Worm (Caenorhabditis elegans) whole organism, L4 larva: ENCODE measurements around the gene grl-11.

Experiments used
- dve-1 ChIP-seq: sonication (generic microtip); optimal IDR thresholded peaks from 2 replicates; lab custom pipeline; 2017; ENCODE audit warnings: antibody characterized with exemption, mild to moderate bottlenecking, missing genetic modification characterization, missing compliant biosample characterization; ENCODE audit not compliant: insufficient read depth
- egl-27 ChIP-seq: sonication (generic microtip); optimal IDR thresholded peaks from 3 replicates; lab custom pipeline; 2017; ENCODE audit warnings: missing biosample characterization, missing genetic modification reagents, missing genetic modification characterization
- jun-1 ChIP-seq: fragments of 150-350 bp; optimal IDR thresholded peaks from 2 replicates; lab custom pipeline; 2014; ENCODE audit warnings: missing biosample characterization, missing genetic modification reagents, missing genetic modification characterization
- mep-1 ChIP-seq: fragments of 150-350 bp; sonication (generic microtip); optimal IDR thresholded peaks from 3 replicates; lab custom pipeline; 2014; ENCODE audit warnings: missing biosample characterization, missing genetic modification characterization
- nhr-102 ChIP-seq: sonication (generic microtip); optimal IDR thresholded peaks from 2 replicates; lab custom pipeline; 2016; ENCODE audit warnings: mild to moderate bottlenecking, missing genetic modification characterization, moderate library complexity, missing compliant biosample characterization
- ztf-11 ChIP-seq: fragments of 150-350 bp; optimal IDR thresholded peaks from 2 replicates; lab custom pipeline; 2014; ENCODE audit warnings: missing biosample characterization, missing genetic modification characterization

DNA sequence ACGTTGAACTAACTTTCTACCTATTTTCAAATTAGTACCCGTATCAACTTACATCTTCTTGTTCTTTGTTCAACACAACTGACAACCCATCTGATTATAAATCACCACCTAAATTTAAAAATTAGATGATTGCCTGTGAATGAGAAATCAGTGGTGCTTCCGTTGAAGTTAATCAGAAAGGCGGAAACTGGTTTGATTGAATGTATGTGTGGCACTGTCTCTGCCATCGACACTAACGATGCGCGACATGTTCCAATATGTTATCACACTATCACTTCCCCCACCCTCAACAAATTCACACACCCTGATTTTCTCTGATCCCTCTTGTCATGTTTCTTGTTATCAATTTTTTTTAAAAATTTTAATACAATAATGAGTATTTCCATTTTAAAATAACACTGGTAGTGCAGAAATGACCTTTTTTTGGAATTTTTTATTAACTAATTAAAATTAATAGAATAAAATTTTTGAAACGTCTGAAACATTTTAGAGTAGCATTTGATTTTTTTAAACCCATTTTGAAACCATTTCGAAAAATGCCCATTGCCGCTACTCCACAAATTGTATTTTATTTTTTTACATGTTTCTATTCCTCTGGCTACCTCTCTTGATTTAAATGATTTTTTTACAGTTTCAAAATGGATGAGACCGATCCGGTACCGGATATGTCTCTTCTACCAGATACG, 900 bp upstream of the grl-11 start, which contains the start of gene ced-11:
- TF ChIP-seq jun-1 (tag; lab: Kevin White, UChicago), result no peak
- TF ChIP-seq ztf-11 (tag; lab: Kevin White, UChicago), result no peak
- no peak for TF ChIP-seq dve-1 (tag; lab: Kevin White, UChicago)
- no peak for TF ChIP-seq mep-1 (tag; lab: Kevin White, UChicago)
- TF ChIP-seq egl-27, result no peak
- TF ChIP-seq nhr-102 (tag; lab: Kevin White, UChicago), result no peak
